Worm (Caenorhabditis elegans) whole organism, L4 larva: Measurements from ENCODE around the gene F41C3.2.

Experiments
- F26F4.8 ChIP-seq: fragments of 200-800 bp; sonication (Bioruptor generic); conservative IDR thresholded peaks from 2 replicates; pipeline ENCODE4 v1.3.6; 2022; ENCODE audit warnings: missing genetic modification characterization, missing compliant biosample characterization
- F37D6.2 ChIP-seq: sonication (generic microtip); optimal IDR thresholded peaks from 2 replicates; lab custom pipeline; 2016; ENCODE audit warnings: mild to moderate bottlenecking, missing genetic modification characterization, missing compliant biosample characterization
- F44E2.7 ChIP-seq: fragments of 200-800 bp; sonication (Bioruptor generic); IDR thresholded peaks from 2 replicates; pipeline ENCODE4 v2.1.2; 2022; ENCODE audit warnings: missing genetic modification characterization, missing compliant biosample characterization
- T20F7.1 ChIP-seq: fragments of 200-800 bp; sonication (Bioruptor generic); optimal IDR thresholded peaks from 2 replicates; lab custom pipeline; 2018; ENCODE audit warnings: mild to moderate bottlenecking, missing genetic modification characterization, missing compliant biosample characterization
- T26A8.4 ChIP-seq: fragments of 200-800 bp; sonication (Bioruptor generic); IDR thresholded peaks from 2 replicates; pipeline ENCODE4 v1.3.6; 2022; ENCODE audit warnings: missing genetic modification characterization, missing compliant biosample characterization
- Y48G9A.11 ChIP-seq: fragments of 200-800 bp; sonication (Bioruptor generic); IDR thresholded peaks from 2 replicates; pipeline ENCODE4 v1.3.6; 2022; ENCODE audit warnings: missing genetic modification reagents, missing genetic modification characterization, missing compliant biosample characterization
- Y5F2A.4 ChIP-seq: fragments of 200-800 bp; sonication (Bioruptor generic); optimal IDR thresholded peaks from 2 replicates; lab custom pipeline; 2018; ENCODE audit warnings: mild to moderate bottlenecking, missing genetic modification characterization, missing compliant biosample characterization
- ZK337.2 ChIP-seq: fragments of 200-800 bp; sonication (Bioruptor generic); IDR thresholded peaks from 2 replicates; pipeline ENCODE4 v1.3.6; 2022; ENCODE audit warnings: missing genetic modification reagents, missing genetic modification characterization, missing compliant biosample characterization
- ZK546.5 ChIP-seq, 2 experiments: sonication (generic microtip); optimal IDR thresholded peaks; 2 replicates each; lab custom pipeline; 2017; ENCODE audit warnings: missing biosample characterization in 2 of 2, missing genetic modification characterization in 2 of 2
- ama-1 ChIP-seq: fragments of 150-350 bp; optimal IDR thresholded peaks from 2 replicates; lab custom pipeline; 2014; ENCODE audit warnings: inconsistent platforms, mixed read lengths
- arid-1 ChIP-seq: fragments of 200-800 bp; sonication (Bioruptor generic); conservative IDR thresholded peaks from 2 replicates; pipeline ENCODE4 v1.3.6; 2022; ENCODE audit warnings: missing genetic modification reagents, missing genetic modification characterization, missing compliant biosample characterization
- ceh-20 ChIP-seq: fragments of 200-800 bp; sonication (Bioruptor generic); IDR thresholded peaks from 2 replicates; pipeline ENCODE4 v1.3.6; 2022; ENCODE audit warnings: missing genetic modification reagents, missing genetic modification characterization, missing compliant biosample characterization
- ceh-44 ChIP-seq: fragments of 200-800 bp; sonication (Bioruptor generic); IDR thresholded peaks from 2 replicates; pipeline ENCODE4 v1.3.6; 2022; ENCODE audit warnings: missing genetic modification reagents, missing genetic modification characterization, missing compliant biosample characterization
- ces-1 ChIP-seq: fragments of 150-350 bp; sonication (generic microtip); optimal IDR thresholded peaks from 4 replicates; lab custom pipeline; 2014; ENCODE audit warnings: missing biosample characterization, missing genetic modification reagents, missing genetic modification characterization
- cey-2 ChIP-seq: sonication (generic microtip); optimal IDR thresholded peaks from 3 replicates; lab custom pipeline; 2017; ENCODE audit warnings: missing genetic modification characterization, mild to moderate bottlenecking, missing compliant biosample characterization, antibody characterized with exemption, borderline replicate concordance; ENCODE audit not compliant: insufficient read depth
- daf-19 ChIP-seq: fragments of 200-800 bp; sonication (Bioruptor generic); conservative IDR thresholded peaks from 2 replicates; pipeline ENCODE4 v1.3.6; 2022; ENCODE audit warnings: missing genetic modification characterization, missing compliant biosample characterization
- daf-8 ChIP-seq: fragments of 200-800 bp; sonication (Bioruptor generic); IDR thresholded peaks from 2 replicates; pipeline ENCODE4 v1.3.6; 2022; ENCODE audit warnings: missing genetic modification characterization, missing compliant biosample characterization
- dmd-9 ChIP-seq: fragments of 200-800 bp; sonication (Bioruptor generic); IDR thresholded peaks from 2 replicates; pipeline ENCODE4 v1.3.6; 2022; ENCODE audit warnings: missing genetic modification reagents, missing genetic modification characterization, missing compliant biosample characterization
- dpl-1 ChIP-seq: fragments of 150-350 bp; optimal IDR thresholded peaks from 2 replicates; lab custom pipeline; 2014; ENCODE audit warnings: missing biosample characterization, missing genetic modification reagents, missing genetic modification characterization
- duxl-1 ChIP-seq: sonication (generic microtip); optimal IDR thresholded peaks from 2 replicates; lab custom pipeline; 2016; ENCODE audit warnings: mild to moderate bottlenecking, missing genetic modification characterization, moderate library complexity, missing compliant biosample characterization; ENCODE audit not compliant: poor library complexity
- dve-1 ChIP-seq: sonication (generic microtip); optimal IDR thresholded peaks from 2 replicates; lab custom pipeline; 2017; ENCODE audit warnings: antibody characterized with exemption, mild to moderate bottlenecking, missing genetic modification characterization, missing compliant biosample characterization; ENCODE audit not compliant: insufficient read depth
- egl-43 ChIP-seq: fragments of 200-800 bp; sonication (Bioruptor generic); IDR thresholded peaks from 2 replicates; pipeline ENCODE4 v1.3.6; 2022; ENCODE audit warnings: missing genetic modification reagents, missing genetic modification characterization, missing compliant biosample characterization
- gei-8 ChIP-seq: fragments of 200-800 bp; sonication (Bioruptor generic); optimal IDR thresholded peaks from 2 replicates; lab custom pipeline; 2018; ENCODE audit warnings: mild to moderate bottlenecking, missing genetic modification characterization, missing compliant biosample characterization
- hlh-30 ChIP-seq: sonication (generic microtip); optimal IDR thresholded peaks from 2 replicates; lab custom pipeline; 2017; ENCODE audit warnings: antibody characterized with exemption, mild to moderate bottlenecking, missing genetic modification characterization, missing compliant biosample characterization; ENCODE audit not compliant: insufficient read depth
- hmg-1.1 ChIP-seq: fragments of 200-800 bp; sonication (Bioruptor generic); IDR thresholded peaks from 2 replicates; pipeline ENCODE4 v1.3.6; 2022; ENCODE audit warnings: missing genetic modification reagents, missing genetic modification characterization, missing compliant biosample characterization
- lin-1 ChIP-seq: fragments of 200-800 bp; sonication (Bioruptor generic); IDR thresholded peaks from 2 replicates; pipeline ENCODE4 v1.3.6; 2022; ENCODE audit warnings: missing genetic modification reagents, missing genetic modification characterization, missing compliant biosample characterization
- lin-38 ChIP-seq: fragments of 200-800 bp; sonication (Bioruptor generic); IDR thresholded peaks from 2 replicates; pipeline ENCODE4 v1.3.6; 2022; ENCODE audit warnings: missing genetic modification reagents, missing genetic modification characterization, missing compliant biosample characterization
- madf-5 ChIP-seq, 2 experiments: fragments of 200-800 bp; sonication (Bioruptor generic); IDR thresholded peaks; 2 replicates each; pipeline ENCODE4 v1.3.6; 2022; ENCODE audit warnings: missing compliant biosample characterization in 2 of 2, missing genetic modification characterization in 2 of 2
- madf-9 ChIP-seq: fragments of 200-800 bp; sonication (Bioruptor generic); conservative IDR thresholded peaks from 2 replicates; pipeline ENCODE4 v1.3.6; 2022; ENCODE audit warnings: missing genetic modification reagents, missing genetic modification characterization, missing compliant biosample characterization
- mdt-29 ChIP-seq: fragments of 200-800 bp; sonication (Bioruptor generic); IDR thresholded peaks from 2 replicates; pipeline ENCODE4 v1.3.6; 2022; ENCODE audit warnings: missing genetic modification reagents, missing genetic modification characterization, missing compliant biosample characterization
- nhr-102 ChIP-seq: sonication (generic microtip); optimal IDR thresholded peaks from 2 replicates; lab custom pipeline; 2016; ENCODE audit warnings: mild to moderate bottlenecking, missing genetic modification characterization, moderate library complexity, missing compliant biosample characterization
- nhr-111 ChIP-seq: fragments of 200-800 bp; sonication (Bioruptor generic); optimal IDR thresholded peaks from 2 replicates; lab custom pipeline; 2018; ENCODE audit warnings: mild to moderate bottlenecking, missing genetic modification characterization, missing compliant biosample characterization
- nhr-237 ChIP-seq: sonication (generic microtip); optimal IDR thresholded peaks from 2 replicates; lab custom pipeline; 2017; ENCODE audit warnings: missing biosample characterization, missing genetic modification characterization
- nhr-25 ChIP-seq: sonication (generic microtip); optimal IDR thresholded peaks from 2 replicates; lab custom pipeline; 2017; ENCODE audit warnings: missing genetic modification characterization, mild to moderate bottlenecking, missing compliant biosample characterization, antibody characterized with exemption, moderate library complexity, borderline replicate concordance; ENCODE audit not compliant: insufficient read depth
- nhr-41 ChIP-seq: fragments of 200-800 bp; sonication (Bioruptor generic); IDR thresholded peaks from 2 replicates; pipeline ENCODE4 v1.3.6; 2022; ENCODE audit warnings: missing genetic modification reagents, missing genetic modification characterization, missing compliant biosample characterization
- nhr-42 ChIP-seq: fragments of 200-800 bp; sonication (Bioruptor generic); IDR thresholded peaks from 2 replicates; pipeline ENCODE4 v1.3.6; 2022; ENCODE audit warnings: missing genetic modification characterization, missing compliant biosample characterization
- nhr-48 ChIP-seq: sonication (generic microtip); optimal IDR thresholded peaks from 2 replicates; lab custom pipeline; 2016; ENCODE audit warnings: mild to moderate bottlenecking, missing genetic modification characterization, missing compliant biosample characterization
- nhr-76 ChIP-seq: fragments of 150-350 bp; optimal IDR thresholded peaks from 2 replicates; lab custom pipeline; 2014; ENCODE audit warnings: missing biosample characterization, missing genetic modification characterization
- pqm-1 ChIP-seq: sonication (generic microtip); optimal IDR thresholded peaks from 2 replicates; lab custom pipeline; 2017; ENCODE audit warnings: missing biosample characterization, missing genetic modification characterization
- rbr-2 ChIP-seq: sonication (generic microtip); optimal IDR thresholded peaks from 2 replicates; lab custom pipeline; 2016; ENCODE audit warnings: missing genotype, missing genetic modification characterization, missing compliant biosample characterization
- saeg-2 ChIP-seq: fragments of 200-800 bp; sonication (Bioruptor generic); IDR thresholded peaks from 2 replicates; pipeline ENCODE4 v1.3.6; 2022; ENCODE audit warnings: missing genetic modification reagents, missing genetic modification characterization, missing compliant biosample characterization
- sdz-12 ChIP-seq: fragments of 200-800 bp; sonication (Bioruptor generic); optimal IDR thresholded peaks from 2 replicates; lab custom pipeline; 2018; ENCODE audit warnings: mild to moderate bottlenecking, missing genetic modification characterization, missing compliant biosample characterization
- snpc-1.2 ChIP-seq: fragments of 200-800 bp; sonication (Bioruptor generic); IDR thresholded peaks from 2 replicates; pipeline ENCODE4 v1.3.6; 2022; ENCODE audit warnings: missing genetic modification reagents, missing genetic modification characterization, missing compliant biosample characterization
- unc-130 ChIP-seq: sonication (generic microtip); optimal IDR thresholded peaks from 2 replicates; lab custom pipeline; 2016; ENCODE audit warnings: missing genetic modification reagents, missing genetic modification characterization, missing compliant biosample characterization
- unc-39 ChIP-seq: sonication (generic microtip); optimal IDR thresholded peaks from 2 replicates; lab custom pipeline; 2017; ENCODE audit warnings: missing biosample characterization, missing genetic modification characterization
- unc-62 ChIP-seq, 3 experiments: fragments of 150-350 bp in 1 of 3; sonication (generic microtip); optimal IDR thresholded peaks in 2 of 3; peaks in 1 of 3; 1 replicate in 1 of 3; 2 replicates in 2 of 3; lab custom pipeline; 2014 to 2017; ENCODE audit warnings: missing biosample characterization in 3 of 3, missing genetic modification characterization in 3 of 3, missing genetic modification reagents in 3 of 3, missing genotype in 1 of 3
- zag-1 ChIP-seq: fragments of 150-350 bp; optimal IDR thresholded peaks from 2 replicates; lab custom pipeline; 2014; ENCODE audit warnings: missing biosample characterization, missing genetic modification characterization
- zip-11 ChIP-seq: fragments of 200-800 bp; sonication (Bioruptor generic); IDR thresholded peaks from 2 replicates; pipeline ENCODE4 v1.3.6; 2022; ENCODE audit warnings: missing genetic modification characterization, missing compliant biosample characterization
- zip-2 ChIP-seq: fragments of 150-350 bp; optimal IDR thresholded peaks from 2 replicates; lab custom pipeline; 2014; ENCODE audit warnings: missing biosample characterization, missing genetic modification characterization
- ztf-11 ChIP-seq: fragments of 150-350 bp; optimal IDR thresholded peaks from 2 replicates; lab custom pipeline; 2014; ENCODE audit warnings: missing biosample characterization, missing genetic modification characterization
- ztf-7 ChIP-seq: fragments of 150-350 bp; optimal IDR thresholded peaks from 2 replicates; lab custom pipeline; 2014; ENCODE audit warnings: missing biosample characterization, missing genetic modification characterization

F41C3.2 gene

ce11 chrII:4745281-4745680, 4.5 kb upstream of the F41C3.2 start (continued):
- TF ChIP-seq sdz-12 (GFP tag; lab: Kevin White, UChicago) (no peak), cey-2 (tag; lab: Kevin White, UChicago) (no peak), zip-11 (GFP tag; lab: Robert Waterston, UW) (no peak), zip-2 (no peak), F44E2.7 (GFP tag; lab: Robert Waterston, UW) (no peak), ceh-20 (GFP tag; lab: Robert Waterston, UW) (peak; percentile 59; the same call in 1 of the 2 replicates), F26F4.8 (GFP tag; lab: Robert Waterston, UW) (no peak), ZK546.5 (tag; optimal IDR thresholded peaks at IDR 0.05; lab: Kevin White, UChicago) (no peak), T26A8.4 (GFP tag; lab: Robert Waterston, UW) (no peak), egl-43 (GFP tag; lab: Robert Waterston, UW) (no peak), saeg-2 (no peak), mdt-29 (GFP tag; lab: Robert Waterston, UW) (no peak), unc-39 (tag; lab: Kevin White, UChicago) (no peak), hmg-1.1 (GFP tag; lab: Robert Waterston, UW) (no peak), lin-1 (GFP tag; lab: Robert Waterston, UW) (no peak), daf-19 (no peak), pqm-1 (tag; lab: Kevin White, UChicago) (no peak), nhr-102 (peak; percentile 10), madf-9 (no peak), arid-1 (GFP tag; lab: Robert Waterston, UW) (no peak), daf-8 (no peak), dpl-1 (GFP tag; lab: Kevin White, UChicago) (peak; percentile 33), dve-1 (peak; percentile 34), nhr-25 (tag; lab: Kevin White, UChicago) (no peak), ces-1 (GFP tag; lab: Kevin White, UChicago) (no peak), madf-5 (GFP tag; IDR thresholded peaks at IDR 0.05; lab: Robert Waterston, UW) (no peak), nhr-48 (peak; percentile 95), ceh-44 (no peak), zag-1 (no peak), unc-130 (GFP tag; lab: Kevin White, UChicago) (no peak), dmd-9 (GFP tag; lab: Robert Waterston, UW) (no peak), F37D6.2 (tag; lab: Kevin White, UChicago) (no peak), ama-1 (lab: Kevin White, UChicago) (no peak), unc-62 (GFP tag; optimal IDR thresholded peaks at IDR 0.05 in 1 of 2; lab: Kevin White, UChicago) (no peak), unc-62 (tag; optimal IDR thresholded peaks at IDR 0.05; lab: Kevin White, UChicago) (no peak), nhr-111 (GFP tag; lab: Kevin White, UChicago) (no peak), duxl-1 (tag; lab: Kevin White, UChicago) (no peak), ztf-7 (tag; lab: Kevin White, UChicago) (no peak), ztf-11 (no peak), rbr-2 (no peak), gei-8 (no peak), lin-38 (GFP tag; lab: Robert Waterston, UW) (no peak), hlh-30 (tag; lab: Kevin White, UChicago) (peak; percentile 63), T20F7.1 (GFP tag; lab: Kevin White, UChicago) (no peak), Y5F2A.4 (GFP tag; lab: Kevin White, UChicago) (no peak), nhr-237 (tag; lab: Kevin White, UChicago) (no peak), Y48G9A.11 (GFP tag; lab: Robert Waterston, UW) (no peak), nhr-42 (GFP tag; lab: Robert Waterston, UW) (no peak), snpc-1.2 (GFP tag; lab: Robert Waterston, UW) (no peak), ZK337.2 (GFP tag; lab: Robert Waterston, UW) (no peak), nhr-41 (GFP tag; lab: Robert Waterston, UW) (no peak), nhr-76 (tag; lab: Kevin White, UChicago) (no peak)
